Fruit fly (Drosophila melanogaster) whole organism: Measurements from ENCODE around the gene elfless.

Experiments used
- Dll ChIP-seq: fragments of >200 bp; optimal IDR thresholded peaks from 2 replicates; lab custom pipeline; 2017
- EcR ChIP-seq, 2 experiments: fragments of >200 bp; optimal IDR thresholded peaks; 2 replicates each; lab custom pipeline; 2017; ENCODE audit warnings: missing biosample characterization in 2 of 2, missing genetic modification characterization in 2 of 2, missing genetic modification reagents in 2 of 2
- pan ChIP-seq: fragments of >200 bp; optimal IDR thresholded peaks from 2 replicates; lab custom pipeline; 2017
- psq ChIP-seq: fragments of >200 bp; optimal IDR thresholded peaks from 2 replicates; lab custom pipeline; 2017
- usp ChIP-seq: fragments of >200 bp; optimal IDR thresholded peaks from 2 replicates; lab custom pipeline; 2017; ENCODE audit warnings: missing biosample characterization, missing genetic modification characterization, mixed read lengths

- TF ChIP-seq usp (GFP tag; lab: Kevin White, UChicago): no peak
- TF ChIP-seq pan (lab: Kevin White, UChicago): no peak
- peak; percentile 49 for TF ChIP-seq Dll (lab: Kevin White, UChicago)
- TF ChIP-seq EcR (GFP tag; optimal IDR thresholded peaks at IDR 0.05; lab: Kevin White, UChicago): no peak
- TF ChIP-seq psq (lab: Kevin White, UChicago): no peak
Observed at dm6 chr2L:18002149-18002548, 9.1 kb downstream of the elfless start.
